Worm (Caenorhabditis elegans): ENCODE data around the gene srt-5.

DNA sequence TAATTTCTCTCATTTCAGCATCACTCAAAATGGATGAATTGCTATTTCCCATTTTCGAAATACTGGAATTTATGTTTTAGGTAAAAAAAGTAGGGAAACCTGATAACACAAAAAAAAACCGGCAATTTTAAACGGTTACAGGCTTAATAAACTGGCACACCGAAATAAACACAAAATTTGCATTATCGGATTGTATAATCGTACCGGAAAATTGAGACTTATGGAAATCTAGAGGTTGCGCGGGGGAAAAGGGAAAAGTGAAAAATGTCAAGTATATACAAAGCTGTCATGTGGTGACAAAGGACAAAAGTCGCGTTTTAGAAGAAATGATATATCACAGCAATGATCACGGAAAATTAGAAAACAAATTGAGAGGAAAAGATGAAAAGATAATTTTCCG is 41.4 kb downstream of the srt-5 start, which contains the start of gene chpf-2:
- TF ChIP-seq Y53G8AR.9 (GFP tag; conservative IDR thresholded peaks at IDR 0.05) (no peak), bed-1 (GFP tag; IDR thresholded peaks at IDR 0.05) (no peak), mcd-1 (GFP tag; IDR thresholded peaks at IDR 0.05) (no peak), somi-1 (GFP tag; optimal IDR thresholded peaks at IDR 0.05) (no peak)
